Worm (Caenorhabditis elegans) whole organism, L3 larva: Measurements from ENCODE around the gene F36G9.3.

ENCODE experiments used
- ama-1 ChIP-seq: fragments of 150-350 bp; optimal IDR thresholded peaks from 2 replicates; lab custom pipeline; 2018
- ceh-28 ChIP-seq: fragments of 150-350 bp; optimal IDR thresholded peaks from 2 replicates; lab custom pipeline; 2014; ENCODE audit warnings: missing biosample characterization, missing genetic modification reagents, missing genetic modification characterization
- ceh-9 ChIP-seq: sonication (generic microtip); optimal IDR thresholded peaks from 2 replicates; lab custom pipeline; 2018; ENCODE audit warnings: missing biosample characterization, missing genetic modification characterization
- fkh-2 ChIP-seq: fragments of 150-350 bp; optimal IDR thresholded peaks from 2 replicates; lab custom pipeline; 2014; ENCODE audit warnings: missing biosample characterization, missing genetic modification reagents, missing genetic modification characterization
- lsy-12 ChIP-seq: sonication (generic microtip); optimal IDR thresholded peaks from 2 replicates; lab custom pipeline; 2016; ENCODE audit warnings: mild to moderate bottlenecking, missing genetic modification characterization, missing compliant biosample characterization
- nhr-12 ChIP-seq: fragments of 150-350 bp; optimal IDR thresholded peaks from 2 replicates; lab custom pipeline; 2014; ENCODE audit warnings: missing biosample characterization, missing genetic modification characterization
- ztf-11 ChIP-seq: fragments of 150-350 bp; optimal IDR thresholded peaks from 2 replicates; lab custom pipeline; 2014; ENCODE audit warnings: missing biosample characterization, missing genetic modification characterization

- TF ChIP-seq fkh-2 (tag; lab: Kevin White, UChicago) (no peak), nhr-12 (tag; lab: Kevin White, UChicago) (no peak), ztf-11 (no peak), ama-1 (no peak), ceh-9 (tag; lab: Kevin White, UChicago) (no peak), ceh-28 (tag; lab: Kevin White, UChicago) (no peak), lsy-12 (no peak)
These were observed 24.8 kb upstream of the F36G9.3 start, which contains the start of gene srw-26 for ce11 chrV:15932390-15932789.
